Worm (Caenorhabditis elegans): Measurements from ENCODE around the gene tsp-21.
"Not testable (repeated sequence)": the region's sequence is repeated elsewhere in the genome, so short reads cannot be mapped to it uniquely, and the experiment has no call there.

Gene tsp-21

ce11 chrX:9954483-9955041, 22.4 kb downstream of the tsp-21 start, which contains the start of gene cysl-1:
Gene cysl-1, minus strand, starts transcription at chrX:9954533.
- TF ChIP-seq ZK546.5 (tag; optimal IDR thresholded peaks at IDR 0.05): no peak
- TF ChIP-seq ztf-4 (tag; optimal IDR thresholded peaks at IDR 0.05): peak; percentile 50
- TF ChIP-seq unc-55 (GFP tag; optimal IDR thresholded peaks at IDR 0.05): no peak
- TF ChIP-seq F13H6.1 (tag; optimal IDR thresholded peaks at IDR 0.05): peak; percentile 56
- peak; percentile 84 for TF ChIP-seq sma-9 (GFP tag; optimal IDR thresholded peaks at IDR 0.05)
- TF ChIP-seq sma-9 (tag; optimal IDR thresholded peaks at IDR 0.05): no peak
- TF ChIP-seq lsy-2 (tag; optimal IDR thresholded peaks at IDR 0.05): peak in 1 of 2 experiments; percentile 7
- no peak for TF ChIP-seq egl-27 (tag; optimal IDR thresholded peaks at IDR 0.05)

ce11 chrX:9956052-9956451, 23.9 kb downstream of the tsp-21 start:
- TF ChIP-seq skn-1 (tag; optimal IDR thresholded peaks at IDR 0.05): no peak
- TF ChIP-seq elt-1 (tag; optimal IDR thresholded peaks at IDR 0.05): no peak
- no peak for TF ChIP-seq C34F6.9 (tag; optimal IDR thresholded peaks at IDR 0.05)
- no peak for TF ChIP-seq ztf-1 (GFP tag; conservative IDR thresholded peaks at IDR 0.05)
- TF ChIP-seq ama-1 (optimal IDR thresholded peaks at IDR 0.05): no peak
- no peak for TF ChIP-seq dmd-4 (tag; optimal IDR thresholded peaks at IDR 0.05)
- TF ChIP-seq lsy-2 (tag; optimal IDR thresholded peaks at IDR 0.05): no peak
- no peak for TF ChIP-seq nhr-21 (tag; optimal IDR thresholded peaks at IDR 0.05)
- no peak for TF ChIP-seq nhr-237 (tag; optimal IDR thresholded peaks at IDR 0.05)
- no peak for TF ChIP-seq mbf-1 (tag; optimal IDR thresholded peaks at IDR 0.05)
- no peak for TF ChIP-seq lin-39 (tag; optimal IDR thresholded peaks at IDR 0.05)
- no peak for TF ChIP-seq ceh-82 (tag; optimal IDR thresholded peaks at IDR 0.05)
- TF ChIP-seq elt-3 (tag; optimal IDR thresholded peaks at IDR 0.05): no peak
- TF ChIP-seq aly-2 (tag; optimal IDR thresholded peaks at IDR 0.05): no peak
- TF ChIP-seq fos-1 (tag; optimal IDR thresholded peaks at IDR 0.05): no peak
- no peak for TF ChIP-seq nhr-6 (tag; optimal IDR thresholded peaks at IDR 0.05)
- TF ChIP-seq Y55F3AM.14 (GFP tag; optimal IDR thresholded peaks at IDR 0.05): no peak
- TF ChIP-seq unc-39 (tag; optimal IDR thresholded peaks at IDR 0.05): no peak
- TF ChIP-seq mab-5 (tag; optimal IDR thresholded peaks at IDR 0.05): no peak

- TF ChIP-seq sma-9 (GFP tag; optimal IDR thresholded peaks at IDR 0.05) (peak; percentile 39), lsy-2 (tag; optimal IDR thresholded peaks at IDR 0.05) (peak in 1 of 2 experiments; percentile 3), C34F6.9 (tag; optimal IDR thresholded peaks at IDR 0.05) (peak; percentile 42), mdl-1 (tag; optimal IDR thresholded peaks at IDR 0.05) (peak; percentile 22 to 23), unc-55 (GFP tag; optimal IDR thresholded peaks at IDR 0.05) (peak; percentile 36)
- not testable (repeated sequence) for TF ChIP-seq sma-9 (tag; optimal IDR thresholded peaks at IDR 0.05)
Measured at ce11 chrX:9956537-9956936, 24.4 kb downstream of the tsp-21 start.

ce11 chrX:9957449-9957848, 25.3 kb downstream of the tsp-21 start:
- TF ChIP-seq lin-39 (tag; optimal IDR thresholded peaks at IDR 0.05) (no peak), fos-1 (tag; optimal IDR thresholded peaks at IDR 0.05) (no peak), R02D3.7 (tag; optimal IDR thresholded peaks at IDR 0.05) (no peak), unc-55 (GFP tag; optimal IDR thresholded peaks at IDR 0.05) (no peak), ama-1 (optimal IDR thresholded peaks at IDR 0.05) (no peak), nhr-10 (tag; optimal IDR thresholded peaks at IDR 0.05) (no peak), sem-4 (tag; optimal IDR thresholded peaks at IDR 0.05) (no peak), zag-1 (tag; optimal IDR thresholded peaks at IDR 0.05) (no peak), mdl-1 (tag; optimal IDR thresholded peaks at IDR 0.05) (no peak), ceh-82 (tag; optimal IDR thresholded peaks at IDR 0.05) (no peak), ZK546.5 (tag; optimal IDR thresholded peaks at IDR 0.05) (no peak), nhr-6 (tag; optimal IDR thresholded peaks at IDR 0.05) (no peak), unc-62 (GFP tag; optimal IDR thresholded peaks at IDR 0.05) (no peak), nhr-21 (tag; optimal IDR thresholded peaks at IDR 0.05) (no peak), ztf-11 (tag; optimal IDR thresholded peaks at IDR 0.05) (no peak)

ce11 chrX:9958561-9958960, 26.4 kb downstream of the tsp-21 start, which contains the start of gene ZC506.1:
Gene ZC506.1, plus strand, starts transcription at chrX:9958960.
- TF ChIP-seq ceh-16 (tag; optimal IDR thresholded peaks at IDR 0.05) (peak; percentile 93), alr-1 (tag; optimal IDR thresholded peaks at IDR 0.05) (peak; percentile 6), Y55F3AM.14 (GFP tag; optimal IDR thresholded peaks at IDR 0.05) (peak; percentile 90), sem-4 (tag; optimal IDR thresholded peaks at IDR 0.05) (peak; percentile 95), zag-1 (tag; optimal IDR thresholded peaks at IDR 0.05) (peak; percentile 96), ztf-4 (tag; optimal IDR thresholded peaks at IDR 0.05) (peak; percentile 88), ceh-82 (tag; optimal IDR thresholded peaks at IDR 0.05) (peak; percentile 12), gmeb-1 (tag; optimal IDR thresholded peaks at IDR 0.05) (peak; percentile 78), lin-39 (tag; optimal IDR thresholded peaks at IDR 0.05) (no peak), snpc-4 (tag; optimal IDR thresholded peaks at IDR 0.05) (peak; percentile 75), mab-5 (tag; optimal IDR thresholded peaks at IDR 0.05) (peak; percentile 92), aly-2 (tag; optimal IDR thresholded peaks at IDR 0.05) (no peak), sma-9 (GFP tag; optimal IDR thresholded peaks at IDR 0.05) (peak; percentile 96), sma-9 (tag; optimal IDR thresholded peaks at IDR 0.05) (no peak), lsy-2 (tag; optimal IDR thresholded peaks at IDR 0.05) (peak; percentile 61 to 92), nhr-25 (tag; optimal IDR thresholded peaks at IDR 0.05) (peak; percentile 94), nhr-12 (tag; optimal IDR thresholded peaks at IDR 0.05) (no peak), blmp-1 (tag; optimal IDR thresholded peaks at IDR 0.05; ENCODE audit: insufficient read depth) (peak; percentile 61), nhr-21 (tag; optimal IDR thresholded peaks at IDR 0.05) (peak; percentile 78), nhr-11 (tag; optimal IDR thresholded peaks at IDR 0.05) (peak; percentile 55), unc-39 (tag; optimal IDR thresholded peaks at IDR 0.05) (peak; percentile 2), F13H6.1 (tag; optimal IDR thresholded peaks at IDR 0.05) (peak; percentile 98), nhr-10 (tag; optimal IDR thresholded peaks at IDR 0.05) (no peak), elt-1 (tag; optimal IDR thresholded peaks at IDR 0.05) (no peak), egl-27 (tag; optimal IDR thresholded peaks at IDR 0.05) (peak; percentile 87), mdl-1 (tag; optimal IDR thresholded peaks at IDR 0.05) (peak; percentile 79 to 84), ZK546.5 (tag; optimal IDR thresholded peaks at IDR 0.05) (no peak), crh-2 (tag; optimal IDR thresholded peaks at IDR 0.05) (peak; percentile 98), mbf-1 (tag; optimal IDR thresholded peaks at IDR 0.05) (peak; percentile 12)
